Worm (Caenorhabditis elegans) whole organism, L2 larva: ENCODE results near the gene rps-30.

Experiments used
- C34F6.9 ChIP-seq: fragments of 150-350 bp; optimal IDR thresholded peaks from 2 replicates; lab custom pipeline; 2014; ENCODE audit warnings: missing biosample characterization, missing genetic modification characterization
- F13H6.1 ChIP-seq: sonication (generic microtip); optimal IDR thresholded peaks from 2 replicates; lab custom pipeline; 2016; ENCODE audit warnings: missing genetic modification characterization, missing compliant biosample characterization
- ZK546.5 ChIP-seq: sonication (generic microtip); optimal IDR thresholded peaks from 2 replicates; lab custom pipeline; 2017; ENCODE audit warnings: missing biosample characterization, missing genetic modification characterization
- aly-2 ChIP-seq: fragments of 150-350 bp; optimal IDR thresholded peaks from 2 replicates; lab custom pipeline; 2014; ENCODE audit warnings: missing biosample characterization, missing genetic modification characterization
- ceh-16 ChIP-seq: fragments of 150-350 bp; optimal IDR thresholded peaks from 2 replicates; lab custom pipeline; 2014; ENCODE audit warnings: missing biosample characterization, missing genetic modification characterization
- ceh-82 ChIP-seq: fragments of 150-350 bp; optimal IDR thresholded peaks from 2 replicates; lab custom pipeline; 2014; ENCODE audit warnings: missing biosample characterization, missing genetic modification characterization
- crh-2 ChIP-seq: sonication (generic microtip); optimal IDR thresholded peaks from 2 replicates; lab custom pipeline; 2017; ENCODE audit warnings: missing biosample characterization, missing genetic modification characterization
- dmd-4 ChIP-seq: sonication (generic microtip); optimal IDR thresholded peaks from 2 replicates; lab custom pipeline; 2017; ENCODE audit warnings: missing biosample characterization, missing genetic modification characterization
- egl-27 ChIP-seq: sonication (generic microtip); optimal IDR thresholded peaks from 3 replicates; lab custom pipeline; 2017; ENCODE audit warnings: missing biosample characterization, missing genetic modification reagents, missing genetic modification characterization
- elt-3 ChIP-seq: sonication (generic microtip); optimal IDR thresholded peaks from 2 replicates; lab custom pipeline; 2017; ENCODE audit warnings: missing biosample characterization, missing genetic modification characterization
- fos-1 ChIP-seq: fragments of 150-350 bp; optimal IDR thresholded peaks from 2 replicates; lab custom pipeline; 2014; ENCODE audit warnings: missing biosample characterization, missing genetic modification characterization
- gmeb-1 ChIP-seq: fragments of 150-350 bp; optimal IDR thresholded peaks from 2 replicates; lab custom pipeline; 2014; ENCODE audit warnings: missing biosample characterization, missing genetic modification characterization
- lin-11 ChIP-seq: fragments of 150-350 bp; sonication (generic microtip); optimal IDR thresholded peaks from 2 replicates; lab custom pipeline; 2014; ENCODE audit warnings: missing biosample characterization, missing genetic modification characterization, inconsistent platforms, mixed read lengths
- lin-13 ChIP-seq: fragments of 150-350 bp; optimal IDR thresholded peaks from 2 replicates; lab custom pipeline; 2014; ENCODE audit warnings: missing biosample characterization, missing genetic modification reagents, missing genetic modification characterization
- lsy-2 ChIP-seq, 2 experiments: fragments of 150-350 bp in 1 of 2; sonication (generic microtip) in 1 of 2; optimal IDR thresholded peaks; 2 replicates each; lab custom pipeline; 2014 to 2017; ENCODE audit warnings: missing biosample characterization in 2 of 2, missing genetic modification characterization in 2 of 2
- mab-5 ChIP-seq: fragments of 150-350 bp; optimal IDR thresholded peaks from 2 replicates; lab custom pipeline; 2014; ENCODE audit warnings: missing biosample characterization, missing genetic modification characterization
- mbf-1 ChIP-seq: sonication (generic microtip); optimal IDR thresholded peaks from 2 replicates; lab custom pipeline; 2017; ENCODE audit warnings: missing biosample characterization, missing genetic modification characterization
- mdl-1 ChIP-seq, 2 experiments: fragments of 150-350 bp in 1 of 2; sonication (generic microtip) in 1 of 2; optimal IDR thresholded peaks; 2 replicates each; lab custom pipeline; 2017; ENCODE audit warnings: missing biosample characterization in 2 of 2, missing genetic modification characterization in 2 of 2
- nhr-10 ChIP-seq: sonication (generic microtip); optimal IDR thresholded peaks from 2 replicates; lab custom pipeline; 2017; ENCODE audit warnings: missing biosample characterization, missing genetic modification characterization
- nhr-11 ChIP-seq: fragments of 150-350 bp; optimal IDR thresholded peaks from 2 replicates; lab custom pipeline; 2014; ENCODE audit warnings: missing biosample characterization, missing genetic modification characterization
- nhr-129 ChIP-seq: fragments of 150-350 bp; optimal IDR thresholded peaks from 2 replicates; lab custom pipeline; 2014; ENCODE audit warnings: missing biosample characterization, missing genetic modification characterization
- nhr-21 ChIP-seq: fragments of 150-350 bp; optimal IDR thresholded peaks from 2 replicates; lab custom pipeline; 2014; ENCODE audit warnings: missing biosample characterization, missing genetic modification characterization
- nhr-23 ChIP-seq: fragments of 150-350 bp; optimal IDR thresholded peaks from 2 replicates; lab custom pipeline; 2014; ENCODE audit warnings: missing biosample characterization, missing genetic modification reagents, missing genetic modification characterization
- nhr-25 ChIP-seq: fragments of 150-350 bp; sonication (generic microtip); optimal IDR thresholded peaks from 3 replicates; lab custom pipeline; 2014; ENCODE audit warnings: missing biosample characterization, missing genetic modification characterization
- peb-1 ChIP-seq: fragments of 150-350 bp; optimal IDR thresholded peaks from 2 replicates; lab custom pipeline; 2014; ENCODE audit warnings: missing biosample characterization, missing genetic modification characterization
- sem-4 ChIP-seq: fragments of 150-350 bp; optimal IDR thresholded peaks from 2 replicates; lab custom pipeline; 2014; ENCODE audit warnings: missing biosample characterization, missing genetic modification reagents, missing genetic modification characterization
- skn-1 ChIP-seq: sonication (generic microtip); optimal IDR thresholded peaks from 2 replicates; lab custom pipeline; 2017; ENCODE audit warnings: missing biosample characterization, missing genetic modification characterization
- sma-3 ChIP-seq: sonication (generic microtip); optimal IDR thresholded peaks from 2 replicates; lab custom pipeline; 2016; ENCODE audit warnings: missing genetic modification reagents, missing genetic modification characterization, missing compliant biosample characterization
- sma-9 ChIP-seq, 2 experiments: fragments of 150-350 bp in 1 of 2; sonication (generic microtip) in 1 of 2; optimal IDR thresholded peaks; 2 replicates each; lab custom pipeline; 2014 to 2016; ENCODE audit warnings: missing genetic modification characterization in 2 of 2, mild to moderate bottlenecking in 1 of 2, missing biosample characterization in 1 of 2, missing compliant biosample characterization in 1 of 2, missing genetic modification reagents in 1 of 2, moderate library complexity in 1 of 2
- snpc-4 ChIP-seq: fragments of 150-350 bp; optimal IDR thresholded peaks from 2 replicates; lab custom pipeline; 2014; ENCODE audit warnings: missing biosample characterization, missing genetic modification characterization
- unc-55 ChIP-seq: fragments of 150-350 bp; sonication (generic microtip); optimal IDR thresholded peaks from 3 replicates; lab custom pipeline; 2014; ENCODE audit warnings: missing biosample characterization, missing genetic modification reagents, missing genetic modification characterization
- unc-62 ChIP-seq: fragments of 150-350 bp; optimal IDR thresholded peaks from 2 replicates; lab custom pipeline; 2014; ENCODE audit warnings: missing biosample characterization, missing genetic modification reagents, missing genetic modification characterization
- zag-1 ChIP-seq: fragments of 150-350 bp; optimal IDR thresholded peaks from 2 replicates; lab custom pipeline; 2014; ENCODE audit warnings: missing biosample characterization, missing genetic modification characterization
- ztf-1 ChIP-seq: fragments of 200-800 bp; sonication (Bioruptor generic); conservative IDR thresholded peaks from 2 replicates; pipeline ENCODE4 v1.3.6; 2022; ENCODE audit warnings: missing genetic modification characterization, missing compliant biosample characterization
- ztf-11 ChIP-seq: sonication (generic microtip); optimal IDR thresholded peaks from 2 replicates; lab custom pipeline; 2017; ENCODE audit warnings: missing biosample characterization, missing genetic modification characterization
- ztf-4 ChIP-seq: fragments of 150-350 bp; optimal IDR thresholded peaks from 2 replicates; lab custom pipeline; 2014; ENCODE audit warnings: missing biosample characterization, missing genetic modification characterization

rps-30 gene

DNA sequence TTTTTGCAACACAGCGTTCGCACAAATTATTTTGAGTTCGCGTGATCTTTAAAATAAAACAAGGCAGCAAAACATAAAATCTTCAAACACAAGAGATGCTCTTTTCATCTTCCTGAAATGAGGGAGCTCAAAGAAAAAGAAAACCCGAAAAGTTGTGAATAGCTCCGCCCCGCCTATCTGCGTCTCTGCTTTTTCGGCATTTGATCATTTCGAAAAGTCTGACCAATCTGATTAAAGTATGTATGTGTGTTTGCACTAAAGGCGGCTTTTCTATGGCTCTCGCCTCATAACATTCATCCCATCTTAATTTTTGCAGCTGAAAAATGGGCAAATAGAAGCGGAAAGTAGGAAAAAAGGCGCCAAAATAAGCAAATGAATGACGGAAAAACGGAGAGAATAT lies 43.2 kb downstream of the rps-30 start:
- TF ChIP-seq snpc-4 (tag; lab: Kevin White, UChicago) (no peak), unc-55 (GFP tag; lab: Kevin White, UChicago) (peak; percentile 21), C34F6.9 (peak; percentile 13)

DNA sequence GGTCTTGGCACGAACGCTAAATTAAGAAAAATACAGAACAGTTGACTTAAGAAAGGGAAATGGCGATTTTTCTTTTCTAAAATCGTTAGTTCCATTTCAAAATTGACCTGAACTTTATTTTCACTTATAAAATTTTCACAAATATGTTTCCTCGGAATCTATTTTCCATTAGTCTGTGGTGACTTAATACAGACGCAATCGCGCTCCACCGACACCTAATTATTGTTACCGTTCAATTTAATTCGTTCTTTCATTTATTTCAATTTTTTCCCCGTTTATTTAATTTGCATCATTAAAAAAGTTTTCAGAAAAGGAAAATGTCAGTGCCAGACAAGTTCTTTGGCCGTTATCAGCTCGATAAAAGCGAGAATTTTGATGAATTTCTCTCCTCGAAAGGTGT lies 43.9 kb downstream of the rps-30 start, which contains the start of gene lbp-4:
Gene lbp-4 (plus strand): TSS at position 309 of the 400 bp plus-strand sequence.
- no peak for TF ChIP-seq snpc-4 (tag; lab: Kevin White, UChicago)
- TF ChIP-seq nhr-10 (tag; lab: Kevin White, UChicago), result no peak
- TF ChIP-seq unc-55 (GFP tag; lab: Kevin White, UChicago), result peak; percentile 71
- peak; percentile 47 for TF ChIP-seq crh-2 (tag; lab: Kevin White, UChicago)
- TF ChIP-seq lin-13, result no peak
- peak; percentile 45 for TF ChIP-seq sma-3
- peak; percentile 50 for TF ChIP-seq fos-1 (tag; lab: Kevin White, UChicago)
- peak in 1 of 2 experiments; percentile 64 for TF ChIP-seq lsy-2 (tag; optimal IDR thresholded peaks at IDR 0.05; lab: Kevin White, UChicago)
- peak; percentile 24 for TF ChIP-seq nhr-129 (tag; lab: Kevin White, UChicago)
- TF ChIP-seq sma-9 (GFP tag; optimal IDR thresholded peaks at IDR 0.05; lab: Kevin White, UChicago), result peak; percentile 7
- TF ChIP-seq sma-9 (tag; optimal IDR thresholded peaks at IDR 0.05; lab: Kevin White, UChicago), result no peak
- peak; percentile 71 for TF ChIP-seq C34F6.9
- peak; percentile 27 for TF ChIP-seq gmeb-1 (tag; lab: Kevin White, UChicago)

DNA sequence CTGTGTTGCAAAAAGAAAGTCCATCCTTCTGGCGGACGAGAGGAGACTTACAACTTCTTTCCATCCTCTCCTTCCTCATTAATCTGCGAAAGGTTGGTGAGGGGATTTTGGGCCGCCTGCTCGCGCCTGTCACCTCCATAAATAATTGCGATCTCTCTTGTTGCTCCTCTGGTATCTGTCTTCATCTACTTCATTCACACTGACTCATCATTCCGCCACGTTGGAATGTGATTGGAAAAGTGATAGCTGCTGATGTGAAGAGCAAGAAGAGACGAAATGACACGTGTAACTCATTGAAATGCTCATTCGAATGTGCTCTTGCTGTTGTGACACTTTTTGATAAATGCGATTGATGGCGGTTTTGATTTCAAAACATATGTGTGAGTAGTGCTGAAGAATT lies 46.3 kb downstream of the rps-30 start:
- TF ChIP-seq mab-5 (tag; lab: Kevin White, UChicago), result peak; percentile 56
- peak; percentile 60 for TF ChIP-seq crh-2 (tag; lab: Kevin White, UChicago)
- peak; percentile 19 for TF ChIP-seq egl-27 (tag; lab: Kevin White, UChicago)
- TF ChIP-seq lsy-2 (tag; optimal IDR thresholded peaks at IDR 0.05; lab: Kevin White, UChicago), result peak in 1 of 2 experiments; percentile 57
- no peak for TF ChIP-seq ztf-11 (tag; lab: Kevin White, UChicago)
- no peak for TF ChIP-seq nhr-11 (tag; lab: Kevin White, UChicago)
- no peak for TF ChIP-seq nhr-10 (tag; lab: Kevin White, UChicago)
- TF ChIP-seq unc-62, result peak; percentile 8
- peak; percentile 32 for TF ChIP-seq sma-9 (GFP tag; optimal IDR thresholded peaks at IDR 0.05; lab: Kevin White, UChicago)
- no peak for TF ChIP-seq sma-9 (tag; optimal IDR thresholded peaks at IDR 0.05; lab: Kevin White, UChicago)
- TF ChIP-seq C34F6.9, result peak; percentile 37
- no peak for TF ChIP-seq skn-1
- no peak for TF ChIP-seq mbf-1 (tag; lab: Kevin White, UChicago)
- peak; percentile 82 for TF ChIP-seq F13H6.1
- TF ChIP-seq nhr-21, result no peak
- no peak for TF ChIP-seq lin-11 (tag; lab: Kevin White, UChicago)
- peak; percentile 84 for TF ChIP-seq nhr-129 (tag; lab: Kevin White, UChicago)

- TF ChIP-seq nhr-25 (tag; lab: Kevin White, UChicago), result no peak
- no peak for TF ChIP-seq ztf-11 (tag; lab: Kevin White, UChicago)
- no peak for TF ChIP-seq elt-3 (tag; lab: Kevin White, UChicago)
- TF ChIP-seq F13H6.1, result no peak
- TF ChIP-seq sma-3, result no peak
- TF ChIP-seq nhr-10 (tag; lab: Kevin White, UChicago), result no peak
- TF ChIP-seq skn-1, result no peak
- TF ChIP-seq ztf-1, result no peak
- TF ChIP-seq egl-27 (tag; lab: Kevin White, UChicago), result no peak
- no peak for TF ChIP-seq peb-1
- TF ChIP-seq ceh-82, result no peak
- TF ChIP-seq lsy-2 (tag; optimal IDR thresholded peaks at IDR 0.05; lab: Kevin White, UChicago), result no peak
- TF ChIP-seq nhr-11 (tag; lab: Kevin White, UChicago), result no peak
- TF ChIP-seq zag-1 (tag; lab: Kevin White, UChicago), result no peak
- TF ChIP-seq nhr-21, result no peak
- no peak for TF ChIP-seq nhr-129 (tag; lab: Kevin White, UChicago)
- no peak for TF ChIP-seq gmeb-1 (tag; lab: Kevin White, UChicago)
Measured at ce11 chrV:7824138-7824537, 47.8 kb downstream of the rps-30 start.

DNA sequence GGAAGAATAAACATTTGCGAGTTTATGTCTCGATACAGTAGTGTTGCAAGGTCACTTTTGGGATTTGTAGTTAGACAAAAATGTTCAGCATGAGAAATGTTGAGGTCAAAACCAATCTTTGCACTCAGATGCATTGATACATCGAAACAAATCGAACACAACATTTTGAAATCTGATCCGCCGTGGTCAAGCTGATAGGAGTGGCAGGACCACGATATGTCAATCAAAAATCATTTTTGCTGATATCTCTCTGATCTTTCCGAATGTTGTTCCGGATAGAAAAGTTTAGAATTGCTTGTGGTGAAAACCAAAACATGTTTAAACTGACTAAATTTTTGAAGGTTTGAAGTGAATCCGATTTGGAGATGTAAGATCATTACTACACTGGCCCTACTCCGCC lies 49.5 kb downstream of the rps-30 start:
- no peak for TF ChIP-seq nhr-10 (tag; lab: Kevin White, UChicago)
- peak; percentile 4 for TF ChIP-seq F13H6.1

ce11 chrV:7826362-7826761 lies 50.0 kb downstream of the rps-30 start:
- no peak for TF ChIP-seq nhr-11 (tag; lab: Kevin White, UChicago)
- no peak for TF ChIP-seq ceh-16 (tag; lab: Kevin White, UChicago)
- no peak for TF ChIP-seq ztf-4 (tag; lab: Kevin White, UChicago)
- no peak for TF ChIP-seq sem-4
- TF ChIP-seq dmd-4 (tag; lab: Kevin White, UChicago), result no peak
- no peak for TF ChIP-seq C34F6.9
- TF ChIP-seq crh-2 (tag; lab: Kevin White, UChicago), result no peak
- TF ChIP-seq nhr-25 (tag; lab: Kevin White, UChicago), result no peak
- TF ChIP-seq nhr-21, result no peak
- no peak for TF ChIP-seq nhr-23 (tag; lab: Kevin White, UChicago)
- no peak for TF ChIP-seq aly-2 (tag; lab: Kevin White, UChicago)
- TF ChIP-seq mdl-1 (tag; optimal IDR thresholded peaks at IDR 0.05; lab: Kevin White, UChicago), result no peak
- no peak for TF ChIP-seq nhr-129 (tag; lab: Kevin White, UChicago)
- TF ChIP-seq unc-55 (GFP tag; lab: Kevin White, UChicago), result no peak
- no peak for TF ChIP-seq gmeb-1 (tag; lab: Kevin White, UChicago)
- TF ChIP-seq ztf-11 (tag; lab: Kevin White, UChicago), result no peak
- TF ChIP-seq ZK546.5 (tag; lab: Kevin White, UChicago), result no peak
- TF ChIP-seq lin-11 (tag; lab: Kevin White, UChicago), result no peak
- TF ChIP-seq, all 48 proteins: peak for 0
